Fruit fly (Drosophila melanogaster) whole organism, prepupa: ENCODE data around the gene CG3769.

Experiments used
- Blimp-1 ChIP-seq: fragments of 200-800 bp; sonication (Bioruptor generic); optimal IDR thresholded peaks from 3 replicates; lab custom pipeline; 2017; ENCODE audit warnings: missing biosample characterization, missing genetic modification characterization, mild to moderate bottlenecking, moderate library complexity, missing genetic modification reagents
- CG10631 ChIP-seq: fragments of 200-800 bp; sonication (Bioruptor generic); optimal IDR thresholded peaks from 2 replicates; lab custom pipeline; 2016; ENCODE audit warnings: missing biosample characterization, missing genetic modification characterization
- CG10669 ChIP-seq: fragments of 200-800 bp; sonication (Bioruptor generic); optimal IDR thresholded peaks from 3 replicates; lab custom pipeline; 2018; ENCODE audit warnings: missing biosample characterization, mild to moderate bottlenecking, missing genetic modification characterization, moderate library complexity
- CG11294 ChIP-seq: fragments of 200-800 bp; sonication (Bioruptor generic); IDR thresholded peaks from 2 replicates; pipeline ENCODE4 v1.3.6; 2022; ENCODE audit warnings: missing biosample characterization, missing genetic modification characterization
- CG11762 ChIP-seq: fragments of 200-800 bp; sonication (Bioruptor generic); optimal IDR thresholded peaks from 3 replicates; lab custom pipeline; 2016; ENCODE audit warnings: missing biosample characterization, missing genetic modification characterization; ENCODE audit not compliant: insufficient read depth
- CG15336 ChIP-seq: fragments of 200-800 bp; sonication (Bioruptor generic); IDR thresholded peaks from 2 replicates; pipeline ENCODE4 v1.3.6; 2022; ENCODE audit warnings: missing biosample characterization, missing genetic modification characterization
- CG16779 ChIP-seq: fragments of 200-800 bp; sonication (Bioruptor generic); optimal IDR thresholded peaks from 3 replicates; lab custom pipeline; 2017; ENCODE audit warnings: missing biosample characterization, mild to moderate bottlenecking, missing genetic modification characterization
- CG3032 ChIP-seq: fragments of 200-800 bp; optimal IDR thresholded peaks from 2 replicates; lab custom pipeline; 2019; ENCODE audit warnings: missing biosample characterization, mild to moderate bottlenecking, missing genetic modification characterization, moderate library complexity
- CG31627 ChIP-seq: fragments of 200-800 bp; sonication (Bioruptor generic); optimal IDR thresholded peaks from 3 replicates; lab custom pipeline; 2016; ENCODE audit warnings: missing biosample characterization, missing genetic modification characterization
- CG32006 ChIP-seq: fragments of 200-800 bp; sonication (Bioruptor generic); optimal IDR thresholded peaks from 3 replicates; lab custom pipeline; 2017; ENCODE audit warnings: missing biosample characterization, mild to moderate bottlenecking, missing genetic modification characterization
- CG34406 ChIP-seq: fragments of 200-800 bp; sonication (Bioruptor generic); optimal IDR thresholded peaks from 3 replicates; lab custom pipeline; 2016; ENCODE audit warnings: missing biosample characterization, missing genetic modification characterization
- CG4318 ChIP-seq: fragments of 200-800 bp; sonication (Bioruptor generic); optimal IDR thresholded peaks from 3 replicates; lab custom pipeline; 2017; ENCODE audit warnings: missing biosample characterization, mild to moderate bottlenecking, missing genetic modification characterization
- CG6163 ChIP-seq: fragments of 200-800 bp; sonication (Bioruptor generic); IDR thresholded peaks from 3 replicates; pipeline ENCODE4 v1.3.6; 2022; ENCODE audit warnings: missing biosample characterization, missing genetic modification characterization
- CG6276 ChIP-seq: fragments of 200-800 bp; sonication (Bioruptor generic); optimal IDR thresholded peaks from 2 replicates; lab custom pipeline; 2017; ENCODE audit warnings: missing biosample characterization, mild to moderate bottlenecking, missing genetic modification characterization
- CG6808 ChIP-seq: fragments of 200-800 bp; sonication (Bioruptor generic); optimal IDR thresholded peaks from 3 replicates; lab custom pipeline; 2017; ENCODE audit warnings: missing biosample characterization, missing genetic modification characterization, mild to moderate bottlenecking, moderate library complexity, missing genetic modification reagents
- CG6854 ChIP-seq: fragments of 200-800 bp; sonication (Bioruptor generic); optimal IDR thresholded peaks from 2 replicates; lab custom pipeline; 2017; ENCODE audit warnings: missing biosample characterization, mild to moderate bottlenecking, missing genetic modification characterization
- CG7368 ChIP-seq: fragments of 200-800 bp; sonication (Bioruptor generic); optimal IDR thresholded peaks from 3 replicates; lab custom pipeline; 2016; ENCODE audit warnings: missing biosample characterization, missing genetic modification characterization
- CG8119 ChIP-seq: fragments of 200-800 bp; sonication (Bioruptor generic); IDR thresholded peaks from 3 replicates; pipeline ENCODE4 v1.3.6; 2022; ENCODE audit warnings: missing biosample characterization, missing genetic modification characterization
- CG8632 ChIP-seq: fragments of 200-800 bp; sonication (Bioruptor generic); optimal IDR thresholded peaks from 3 replicates; lab custom pipeline; 2016; ENCODE audit warnings: missing biosample characterization, missing genetic modification characterization
- CG9139 ChIP-seq: fragments of 200-800 bp; sonication (Bioruptor generic); optimal IDR thresholded peaks from 3 replicates; lab custom pipeline; 2017; ENCODE audit warnings: missing biosample characterization, mild to moderate bottlenecking, missing genetic modification characterization
- Eip75B ChIP-seq: fragments of 200-800 bp; sonication (Bioruptor generic); optimal IDR thresholded peaks from 3 replicates; lab custom pipeline; 2016; ENCODE audit warnings: missing biosample characterization, missing genetic modification characterization
- Eip78C ChIP-seq: fragments of 200-800 bp; sonication (Bioruptor generic); peaks from one replicate; lab custom pipeline; 2016; ENCODE audit warnings: missing biosample characterization, missing genetic modification characterization
- Eip93F ChIP-seq: fragments of 200-800 bp; sonication (Bioruptor generic); optimal IDR thresholded peaks from 2 replicates; lab custom pipeline; 2016; ENCODE audit warnings: missing biosample characterization, mild to moderate bottlenecking, missing genetic modification characterization
- Ets21C ChIP-seq: fragments of 200-800 bp; sonication (Bioruptor generic); optimal IDR thresholded peaks from 3 replicates; lab custom pipeline; 2016; ENCODE audit warnings: missing biosample characterization, missing genetic modification characterization
- Ets96B ChIP-seq: fragments of 200-800 bp; optimal IDR thresholded peaks from 2 replicates; lab custom pipeline; 2019; ENCODE audit warnings: missing biosample characterization, mild to moderate bottlenecking, missing genetic modification characterization, moderate library complexity
- Gug ChIP-seq: fragments of 200-800 bp; sonication (Bioruptor generic); IDR thresholded peaks from 2 replicates; pipeline ENCODE4 v1.3.6; 2022; ENCODE audit warnings: missing biosample characterization, missing genetic modification characterization
- Hr38 ChIP-seq: sonication (Bioruptor generic); optimal IDR thresholded peaks from 2 replicates; lab custom pipeline; 2016; ENCODE audit warnings: missing biosample characterization, missing genetic modification characterization
- Hr39 ChIP-seq: fragments of 200-800 bp; sonication (Bioruptor generic); optimal IDR thresholded peaks from 2 replicates; lab custom pipeline; 2016; ENCODE audit warnings: missing biosample characterization, missing genetic modification characterization
- Hr4 ChIP-seq: fragments of 200-800 bp; sonication (Bioruptor generic); optimal IDR thresholded peaks from 3 replicates; lab custom pipeline; 2016; ENCODE audit warnings: missing biosample characterization, missing genetic modification characterization
- Lpt ChIP-seq: fragments of 200-800 bp; sonication (Bioruptor generic); optimal IDR thresholded peaks from 3 replicates; lab custom pipeline; 2016; ENCODE audit warnings: missing biosample characterization, missing genetic modification characterization
- Smox ChIP-seq: fragments of 200-800 bp; sonication (Bioruptor generic); optimal IDR thresholded peaks from 3 replicates; lab custom pipeline; 2016; ENCODE audit warnings: missing biosample characterization, missing genetic modification characterization
- Sox102F ChIP-seq: fragments of 200-800 bp; sonication (Bioruptor generic); optimal IDR thresholded peaks from 2 replicates; lab custom pipeline; 2016; ENCODE audit warnings: missing biosample characterization, mild to moderate bottlenecking, missing genetic modification characterization
- Sox14 ChIP-seq: fragments of 200-800 bp; sonication (Bioruptor generic); optimal IDR thresholded peaks from 3 replicates; lab custom pipeline; 2016; ENCODE audit warnings: missing biosample characterization, missing genetic modification characterization
- Sox15 ChIP-seq: fragments of 200-800 bp; sonication (Bioruptor generic); optimal IDR thresholded peaks from 3 replicates; lab custom pipeline; 2016; ENCODE audit warnings: missing biosample characterization, missing genetic modification characterization
- acj6 ChIP-seq: fragments of 200-800 bp; sonication (Bioruptor generic); optimal IDR thresholded peaks from 3 replicates; lab custom pipeline; 2016; ENCODE audit warnings: missing biosample characterization, missing genetic modification characterization
- cyc ChIP-seq: fragments of 200-800 bp; sonication (Bioruptor generic); optimal IDR thresholded peaks from 3 replicates; lab custom pipeline; 2016; ENCODE audit warnings: missing biosample characterization, missing genetic modification characterization
- dsx ChIP-seq: fragments of 200-800 bp; optimal IDR thresholded peaks from 3 replicates; lab custom pipeline; 2019; ENCODE audit warnings: missing biosample characterization, mild to moderate bottlenecking, missing genetic modification characterization, moderate library complexity; ENCODE audit not compliant: poor library complexity, severe bottlenecking
- eg ChIP-seq: fragments of 200-800 bp; sonication (Bioruptor generic); IDR thresholded peaks from 3 replicates; pipeline ENCODE4 v1.3.6; 2022; ENCODE audit warnings: missing biosample characterization, missing genetic modification characterization
- esn ChIP-seq: fragments of 200-800 bp; sonication (Bioruptor generic); optimal IDR thresholded peaks from 2 replicates; lab custom pipeline; 2016; ENCODE audit warnings: missing biosample characterization, mild to moderate bottlenecking, missing genetic modification characterization, moderate library complexity
- fd85E ChIP-seq: fragments of 200-800 bp; sonication (Bioruptor generic); optimal IDR thresholded peaks from 3 replicates; lab custom pipeline; 2016; ENCODE audit warnings: missing biosample characterization, missing genetic modification characterization
- net ChIP-seq: fragments of 200-800 bp; sonication (Bioruptor generic); optimal IDR thresholded peaks from 3 replicates; lab custom pipeline; 2016; ENCODE audit warnings: missing biosample characterization, missing genetic modification characterization
- pdm3 ChIP-seq: fragments of 200-800 bp; sonication (Bioruptor generic); optimal IDR thresholded peaks from 3 replicates; lab custom pipeline; 2016; ENCODE audit warnings: missing biosample characterization, missing genetic modification characterization
- salr ChIP-seq, 2 experiments: fragments of 200-800 bp; sonication (Bioruptor generic); optimal IDR thresholded peaks; 3 replicates each; lab custom pipeline; 2016 to 2018; ENCODE audit warnings: missing biosample characterization in 2 of 2, missing genetic modification characterization in 2 of 2, mild to moderate bottlenecking in 1 of 2
- spab ChIP-seq: fragments of 200-800 bp; sonication (Bioruptor generic); optimal IDR thresholded peaks from 2 replicates; lab custom pipeline; 2017; ENCODE audit warnings: missing biosample characterization, mild to moderate bottlenecking, missing genetic modification characterization, missing genetic modification reagents
- svp ChIP-seq: fragments of 200-800 bp; sonication (Bioruptor generic); peaks from one replicate; lab custom pipeline; 2016; ENCODE audit warnings: missing biosample characterization, missing genetic modification characterization
- topi ChIP-seq: fragments of 200-800 bp; sonication (Bioruptor generic); optimal IDR thresholded peaks from 3 replicates; lab custom pipeline; 2016; ENCODE audit warnings: missing biosample characterization, missing genetic modification characterization

Gene CG3769

DNA sequence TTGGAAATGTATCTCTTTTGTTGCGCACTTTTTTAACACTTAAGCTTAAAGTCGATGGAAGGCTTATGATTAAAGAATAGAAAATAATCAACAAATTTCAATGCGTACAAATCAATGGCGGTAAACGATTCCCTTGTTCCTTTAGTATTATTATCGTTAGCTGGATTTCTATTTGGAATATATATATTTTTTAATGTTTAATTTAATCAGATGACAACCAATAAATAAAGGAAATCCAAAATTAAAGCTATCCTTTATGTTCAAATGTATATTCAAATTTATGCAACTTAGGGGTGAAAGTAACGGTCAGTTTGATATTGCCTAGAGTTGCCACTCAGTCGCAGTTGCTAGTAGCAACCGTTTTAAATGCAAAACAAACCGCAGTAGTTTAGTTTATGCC lies at the start of gene CG3769:
Gene CG3769 (plus strand): TSS at position 301 of the 400 bp plus-strand sequence.
- TF ChIP-seq CG9139 (GFP tag; lab: Kevin White, UChicago) (no peak), CG11762 (GFP tag; lab: Kevin White, UChicago) (no peak), CG8632 (no peak), svp (GFP tag; lab: Kevin White, UChicago) (no peak), CG6808 (GFP tag; lab: Kevin White, UChicago) (no peak), Sox102F (GFP tag; lab: Kevin White, UChicago) (no peak), pdm3 (GFP tag; lab: Kevin White, UChicago) (no peak)

DNA sequence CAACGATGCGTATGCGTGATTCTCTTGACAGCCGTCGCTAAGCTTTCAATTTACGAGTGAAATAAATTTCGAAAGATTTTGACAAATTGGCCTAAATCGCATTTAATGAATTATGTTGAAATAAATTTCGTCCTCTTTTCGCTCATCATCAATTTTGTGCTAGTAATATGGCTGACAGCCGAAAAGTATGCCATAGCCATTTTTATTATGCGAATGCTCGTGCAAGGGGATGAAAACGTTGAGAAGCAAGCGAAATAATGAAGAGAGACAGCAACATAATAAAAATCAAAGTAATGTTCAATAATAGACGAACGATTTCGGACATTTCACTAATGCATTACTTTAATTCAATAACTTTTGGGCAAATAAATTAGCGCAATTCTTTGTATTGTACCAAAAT lies 48.9 kb upstream of the CG3769 start:
- peak; percentile 50 for TF ChIP-seq Eip78C (GFP tag; lab: Kevin White, UChicago)
- no peak for TF ChIP-seq pdm3 (GFP tag; lab: Kevin White, UChicago)
- no peak for TF ChIP-seq Ets21C

DNA sequence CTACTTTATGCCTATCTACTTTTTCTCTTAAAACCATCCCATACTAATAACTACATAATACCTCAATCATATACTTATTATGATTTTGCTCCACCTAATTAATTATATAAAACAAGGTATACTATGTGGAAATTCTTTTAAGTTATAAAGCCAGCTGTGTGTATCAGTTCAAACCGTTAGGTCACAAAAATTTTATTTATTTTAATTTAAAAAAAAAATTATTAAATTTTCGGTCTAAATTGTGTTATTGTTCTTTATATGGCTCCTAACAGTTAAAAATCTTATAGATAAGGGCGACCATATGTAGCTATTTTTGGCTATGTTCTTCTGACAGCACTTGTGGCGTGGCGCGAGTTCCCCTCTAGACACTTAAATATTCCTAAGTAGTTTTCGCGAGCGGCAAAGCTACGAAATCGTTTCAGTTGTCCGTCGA lies 47.9 kb upstream of the CG3769 start, which contains the start of gene Aldh:
Gene Aldh (plus strand): TSS at position 150 of the 433 bp plus-strand sequence.
- TF ChIP-seq Sox15 (GFP tag; lab: Kevin White, UChicago) (no peak), CG8632 (peak; percentile 60), CG31627 (GFP tag; lab: Kevin White, UChicago) (no peak), CG15336 (GFP tag; lab: Robert Waterston, UW) (peak; percentile 65), Hr4 (GFP tag; lab: Kevin White, UChicago) (no peak), eg (GFP tag; lab: Robert Waterston, UW) (peak; percentile 65; the same call in 2 of the 3 replicates), net (peak; percentile 33), cyc (GFP tag; lab: Kevin White, UChicago) (no peak), CG11294 (GFP tag; lab: Robert Waterston, UW) (peak; percentile 64), Hr38 (GFP tag; lab: Kevin White, UChicago) (no peak), CG8119 (GFP tag; lab: Robert Waterston, UW) (peak; percentile 57; the same call in 1 of the 3 replicates), CG16779 (tag; lab: Kevin White, UChicago) (no peak), Smox (GFP tag; lab: Kevin White, UChicago) (no peak), Sox102F (GFP tag; lab: Kevin White, UChicago) (no peak), CG6276 (GFP tag; lab: Kevin White, UChicago) (peak; percentile 60), pdm3 (GFP tag; lab: Kevin White, UChicago) (peak; percentile 63), CG6163 (GFP tag; lab: Robert Waterston, UW) (no peak), acj6 (peak; percentile 69), CG3032 (tag; lab: Kevin White, UChicago) (peak; percentile 73), svp (GFP tag; lab: Kevin White, UChicago) (peak; percentile 54), Sox14 (GFP tag; lab: Kevin White, UChicago) (no peak), fd85E (GFP tag; lab: Kevin White, UChicago) (no peak), CG4318 (GFP tag; lab: Kevin White, UChicago) (peak; percentile 52), Ets96B (tag; lab: Kevin White, UChicago) (peak; percentile 75), CG10669 (GFP tag; lab: Kevin White, UChicago) (peak; percentile 60), Ets21C (no peak), CG11762 (GFP tag; lab: Kevin White, UChicago) (peak; percentile 43), Lpt (GFP tag; lab: Kevin White, UChicago) (no peak), topi (GFP tag; lab: Kevin White, UChicago) (no peak), spab (GFP tag; lab: Kevin White, UChicago) (peak; percentile 50), CG6808 (GFP tag; lab: Kevin White, UChicago) (peak; percentile 53), Hr39 (no peak), CG6854 (GFP tag; lab: Kevin White, UChicago) (no peak), salr (GFP tag; optimal IDR thresholded peaks at IDR 0.05; lab: Kevin White, UChicago) (peak in 1 of 2 experiments; percentile 32), Gug (GFP tag; lab: Robert Waterston, UW) (peak; percentile 53), CG7368 (GFP tag; lab: Kevin White, UChicago) (peak; percentile 16), Eip93F (no peak), dsx (peak; percentile 62), Eip75B (GFP tag; lab: Kevin White, UChicago) (no peak), CG34406 (GFP tag; lab: Kevin White, UChicago) (peak; percentile 43), esn (no peak), CG10631 (GFP tag; lab: Kevin White, UChicago) (peak; percentile 66), CG32006 (GFP tag; lab: Kevin White, UChicago) (peak; percentile 79), Blimp-1 (GFP tag; lab: Kevin White, UChicago) (no peak)
